Fruit fly (Drosophila melanogaster) Kc167 (cell line): Measurements from ENCODE around the gene CG12316.

Source experiments
- Myc ChIP-seq: fragments of >200 bp; optimal IDR thresholded peaks from 2 replicates; lab custom pipeline; 2017; ENCODE audit warnings: missing external identifiers
- Sin3A ChIP-seq: fragments of >200 bp; optimal IDR thresholded peaks from 2 replicates; lab custom pipeline; 2018; ENCODE audit warnings: missing external identifiers
- h ChIP-seq: fragments of >200 bp; optimal IDR thresholded peaks from 3 replicates; lab custom pipeline; 2018; ENCODE audit warnings: missing external identifiers
- insv ChIP-seq: fragments of >200 bp; optimal IDR thresholded peaks from 3 replicates; lab custom pipeline; 2018; ENCODE audit warnings: missing external identifiers
- psq ChIP-seq: fragments of >200 bp; optimal IDR thresholded peaks from 2 replicates; lab custom pipeline; 2017; ENCODE audit warnings: missing external identifiers
- ttk ChIP-seq: sonication (Bioruptor generic); optimal IDR thresholded peaks from 2 replicates; lab custom pipeline; 2017; ENCODE audit warnings: missing external identifiers

CG12316 gene

DNA sequence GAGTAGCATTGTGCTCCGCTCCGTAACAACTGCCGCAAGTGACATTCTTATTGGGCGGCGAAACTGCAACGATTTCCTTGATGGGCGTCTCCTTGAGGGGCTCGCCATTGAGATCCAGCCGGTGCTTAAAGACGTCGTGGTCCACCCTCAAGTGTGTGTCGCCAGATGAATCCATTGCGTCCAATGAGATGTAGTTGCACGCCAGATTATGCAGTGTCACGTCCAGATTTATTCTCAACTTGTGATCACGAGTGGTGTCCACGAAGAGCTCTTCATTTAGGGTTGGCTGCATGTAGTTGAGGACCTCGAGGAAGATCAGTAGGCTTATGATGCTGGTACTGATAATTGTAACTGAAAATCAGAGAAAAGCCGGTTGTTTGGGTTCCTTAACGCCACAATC is 26.3 kb upstream of the CG12316 start:
- no peak for TF ChIP-seq ttk
- TF ChIP-seq h (lab: Kevin White, UChicago): no peak
- no peak for TF ChIP-seq psq
- TF ChIP-seq insv: no peak
- no peak for TF ChIP-seq Myc
- TF ChIP-seq Sin3A: no peak

dm6 chr3L:15162005-15162404 is 25.3 kb upstream of the CG12316 start:
- TF ChIP-seq insv (no peak), Myc (no peak), h (lab: Kevin White, UChicago) (no peak), Sin3A (no peak), psq (no peak)

DNA sequence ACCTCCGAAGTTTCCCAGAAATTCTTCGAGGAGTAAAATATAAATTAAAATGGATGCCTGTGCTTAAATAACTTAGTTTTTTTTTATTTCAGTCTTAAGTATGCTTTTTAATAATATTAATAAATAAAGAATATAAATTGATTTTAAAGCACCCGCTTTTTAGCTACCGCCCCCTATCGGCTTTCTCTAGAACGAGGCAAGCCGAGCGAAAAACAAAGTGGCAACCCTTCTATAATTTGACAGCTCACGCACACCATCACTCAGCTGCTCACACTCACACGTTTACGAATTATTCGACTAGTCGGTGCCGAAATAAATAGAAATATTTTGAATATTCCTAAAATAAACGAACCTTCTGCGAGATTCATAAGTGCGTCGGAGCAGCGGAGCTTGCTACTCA is 24.8 kb upstream of the CG12316 start, which contains the start of gene CG6878:
Gene CG6878 (plus strand): TSS at position 269 of the 400 bp plus-strand sequence.
- no peak for TF ChIP-seq Sin3A
- no peak for TF ChIP-seq insv
- TF ChIP-seq psq: no peak
- no peak for TF ChIP-seq h (lab: Kevin White, UChicago)
- no peak for TF ChIP-seq ttk

dm6 chr3L:15158330-15159114 is 21.8 kb upstream of the CG12316 start, which contains the start of the genes Msh6 and Prp31:
Gene Msh6, minus strand, starts transcription at chr3L:15158562.
Gene Prp31, plus strand, starts transcription at chr3L:15159100.
- no peak for TF ChIP-seq psq
- TF ChIP-seq Myc: no peak
- no peak for TF ChIP-seq ttk
- no peak for TF ChIP-seq Sin3A
- TF ChIP-seq h (lab: Kevin White, UChicago): no peak
- no peak for TF ChIP-seq insv

DNA sequence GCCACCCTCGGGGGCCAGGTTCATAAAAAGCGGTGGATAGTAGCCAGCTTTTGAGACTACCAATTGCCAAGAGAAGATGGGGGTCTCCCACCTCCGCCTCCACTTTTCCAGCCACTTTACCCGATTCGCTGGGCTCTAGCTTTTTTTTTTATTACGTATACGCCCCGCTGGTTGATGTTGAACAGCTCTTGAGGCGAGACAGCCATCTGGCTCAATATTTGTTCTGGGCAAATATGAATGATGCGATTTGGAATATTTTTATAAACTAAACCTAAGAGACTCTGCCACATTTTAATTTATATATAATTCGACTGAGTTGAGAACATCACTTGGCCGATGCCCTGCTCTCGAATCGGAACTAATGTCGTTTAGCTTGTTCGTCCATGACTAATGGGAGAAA is 13.3 kb upstream of the CG12316 start:
- TF ChIP-seq h (lab: Kevin White, UChicago) (no peak), Myc (no peak), insv (no peak), Sin3A (no peak), ttk (no peak), psq (no peak)

DNA sequence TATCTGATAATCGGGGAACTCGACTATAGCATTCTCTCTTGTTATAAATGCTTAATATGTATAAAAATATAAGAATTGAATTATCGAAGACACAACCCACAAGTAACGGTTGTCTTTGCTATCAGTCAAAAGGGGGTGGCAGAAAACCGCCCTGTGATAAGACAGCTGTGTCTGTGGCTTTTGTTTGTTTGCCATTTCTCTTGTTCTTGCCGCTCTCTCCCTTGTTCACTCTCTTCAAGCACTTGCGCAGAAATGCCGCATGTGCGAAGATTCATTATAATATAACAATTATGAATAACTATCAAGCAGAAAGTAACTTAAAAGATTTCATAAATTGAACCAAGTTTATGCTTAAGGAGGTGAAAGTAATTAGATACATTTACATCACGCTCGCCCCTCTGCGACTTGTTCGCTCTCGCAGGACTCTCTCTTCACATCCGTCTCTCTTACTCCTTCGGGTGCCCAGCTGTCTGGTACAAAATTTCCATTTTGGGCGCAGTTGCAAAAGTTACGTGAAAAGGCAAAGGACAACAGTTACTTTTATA is 10.0 kb upstream of the CG12316 start, which contains the start of gene FucTA:
Gene FucTA (plus strand): TSS at position 495 of the 545 bp plus-strand sequence.
- TF ChIP-seq insv (no peak), Sin3A (no peak), ttk (no peak), psq (no peak), h (lab: Kevin White, UChicago) (no peak), Myc (no peak)

- no peak for TF ChIP-seq psq
- TF ChIP-seq ttk: no peak
- no peak for TF ChIP-seq h (lab: Kevin White, UChicago)
- no peak for TF ChIP-seq Myc
- TF ChIP-seq insv: no peak
- no peak for TF ChIP-seq Sin3A
Observed at dm6 chr3L:15143638-15144600, 7.2 kb upstream of the CG12316 start, which contains the start of the genes CG32147 and Pex3. Gene CG32147, minus strand, starts transcription at chr3L:15144059. Gene Pex3, plus strand, starts transcription at chr3L:15144355.

DNA sequence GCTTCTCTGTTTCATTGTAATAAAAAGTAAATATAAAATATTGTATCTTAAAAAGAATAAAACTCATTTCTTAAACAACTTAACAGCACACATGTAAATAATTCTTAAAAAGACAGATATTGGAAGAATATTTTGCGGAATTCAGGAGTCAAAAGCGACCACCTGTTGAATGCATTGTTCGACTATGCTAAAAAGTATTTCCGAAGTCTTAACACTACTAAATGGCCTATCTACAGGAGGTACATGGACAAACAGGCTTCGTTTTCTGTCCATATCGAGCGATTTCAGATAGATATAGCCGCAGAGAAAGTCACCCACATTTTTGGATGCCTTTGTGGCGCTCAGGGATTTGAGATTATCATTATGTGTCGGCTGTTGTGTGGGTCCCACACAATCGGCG is 6.4 kb upstream of the CG12316 start:
- TF ChIP-seq ttk (no peak), Myc (no peak), Sin3A (no peak), insv (no peak), h (lab: Kevin White, UChicago) (no peak), psq (no peak)

DNA sequence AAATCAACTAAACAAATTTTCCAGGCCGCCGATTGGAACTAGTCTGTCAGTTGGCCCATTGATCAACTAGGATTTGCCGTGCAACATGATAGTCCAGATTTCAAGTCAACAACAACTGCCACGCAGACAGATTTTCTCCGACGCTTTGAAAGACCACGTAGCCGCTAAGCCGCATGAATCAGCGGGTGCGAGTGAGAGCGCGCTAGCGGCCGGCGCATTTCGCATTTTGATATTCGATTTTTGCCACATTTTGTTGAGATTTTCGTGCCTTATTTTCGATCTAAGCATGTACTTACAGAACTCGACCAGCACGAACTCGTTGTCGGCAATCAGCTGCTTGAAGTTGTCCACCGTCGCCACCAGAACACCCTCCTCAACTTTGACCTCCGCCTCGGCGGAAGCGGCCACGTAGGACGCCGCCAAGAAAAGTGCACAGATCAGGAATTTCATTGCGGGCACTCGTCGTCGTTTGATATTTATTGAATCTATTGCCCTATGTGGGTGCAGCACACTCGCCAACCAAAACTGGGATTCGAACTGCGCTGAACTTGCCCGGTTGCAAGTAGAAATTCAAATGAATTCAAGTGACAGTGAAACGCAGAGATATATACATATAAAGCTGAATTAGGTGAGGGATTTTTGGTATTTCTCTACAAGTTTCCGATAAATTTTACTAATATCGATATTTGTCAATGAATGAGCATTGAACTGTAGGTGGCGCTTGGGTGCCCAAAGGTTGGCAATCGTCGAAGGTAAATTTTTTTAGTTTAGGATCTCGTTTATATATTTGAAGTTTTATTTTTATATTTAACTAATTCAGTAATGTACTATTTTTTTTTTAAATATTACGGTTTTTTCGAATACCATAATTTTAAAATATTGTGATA is 5.5 kb upstream of the CG12316 start, which contains the start of gene Pdi:
Gene Pdi (minus strand): TSS at position 837 of the 887 bp plus-strand sequence.
- TF ChIP-seq insv (no peak), h (lab: Kevin White, UChicago) (no peak), ttk (no peak), psq (no peak), Myc (no peak), Sin3A (no peak)

- no peak for TF ChIP-seq insv
- no peak for TF ChIP-seq h (lab: Kevin White, UChicago)
- TF ChIP-seq Sin3A: no peak
- no peak for TF ChIP-seq ttk
- no peak for TF ChIP-seq psq
- TF ChIP-seq Myc: no peak
Observed at dm6 chr3L:15141118-15142003, 4.6 kb upstream of the CG12316 start.

dm6 chr3L:15140268-15140957 is 3.7 kb upstream of the CG12316 start:
- TF ChIP-seq ttk (no peak), h (lab: Kevin White, UChicago) (no peak), insv (no peak), Myc (no peak), psq (no peak), Sin3A (no peak)
